Worm (Caenorhabditis elegans) whole organism, late embryonic: ENCODE results near the gene Y38H6C.23.

Experiments
- T23F11.4 ChIP-seq: fragments of 200-800 bp; sonication (Bioruptor generic); optimal IDR thresholded peaks from 2 replicates; lab custom pipeline; 2018; ENCODE audit warnings: mild to moderate bottlenecking, missing genetic modification characterization, missing compliant biosample characterization
- ceh-45 ChIP-seq: fragments of 200-800 bp; sonication (Bioruptor generic); IDR thresholded peaks from 2 replicates; pipeline ENCODE4 v1.3.6; 2022; ENCODE audit warnings: missing genetic modification reagents, missing genetic modification characterization, missing compliant biosample characterization
- dmd-4 ChIP-seq: sonication (generic microtip); optimal IDR thresholded peaks from 2 replicates; lab custom pipeline; 2016; ENCODE audit warnings: borderline replicate concordance, missing genetic modification characterization, missing compliant biosample characterization
- ets-4 ChIP-seq: sonication (generic microtip); optimal IDR thresholded peaks from 2 replicates; lab custom pipeline; 2016; ENCODE audit warnings: missing genetic modification characterization, missing compliant biosample characterization
- eyg-1 ChIP-seq: sonication (generic microtip); optimal IDR thresholded peaks from 2 replicates; lab custom pipeline; 2016; ENCODE audit warnings: missing genotype, missing genetic modification characterization, missing compliant biosample characterization
- fkh-10 ChIP-seq: fragments of 150-350 bp; optimal IDR thresholded peaks from 2 replicates; lab custom pipeline; 2014; ENCODE audit warnings: missing biosample characterization, missing genetic modification reagents, missing genetic modification characterization
- fkh-6 ChIP-seq: sonication (generic microtip); optimal IDR thresholded peaks from 2 replicates; lab custom pipeline; 2016; ENCODE audit warnings: missing genetic modification characterization, missing compliant biosample characterization
- hlh-30 ChIP-seq: sonication (generic microtip); optimal IDR thresholded peaks from 2 replicates; lab custom pipeline; 2017; ENCODE audit warnings: antibody characterized with exemption, missing genetic modification characterization, missing compliant biosample characterization; ENCODE audit not compliant: insufficient read depth
- nhr-11 ChIP-seq: fragments of 150-350 bp; optimal IDR thresholded peaks from 2 replicates; lab custom pipeline; 2014; ENCODE audit warnings: missing biosample characterization, missing genetic modification characterization
- npax-4 ChIP-seq: sonication (generic microtip); optimal IDR thresholded peaks from 2 replicates; lab custom pipeline; 2016; ENCODE audit warnings: missing genetic modification characterization, missing compliant biosample characterization
- odd-2 ChIP-seq: sonication (generic microtip); optimal IDR thresholded peaks from 2 replicates; lab custom pipeline; 2017; ENCODE audit warnings: antibody characterized with exemption, mild to moderate bottlenecking, missing genetic modification characterization, missing compliant biosample characterization
- pha-4 ChIP-seq: fragments of 150-350 bp; optimal IDR thresholded peaks from 2 replicates; lab custom pipeline; 2018; ENCODE audit warnings: missing biosample characterization, missing genetic modification reagents, missing genetic modification characterization
- sox-2 ChIP-seq: fragments of 200-800 bp; sonication (Bioruptor generic); IDR thresholded peaks from 2 replicates; pipeline ENCODE4 v1.3.6; 2022; ENCODE audit warnings: missing genetic modification reagents, missing genetic modification characterization, missing compliant biosample characterization
- ttx-3 ChIP-seq: sonication (generic microtip); optimal IDR thresholded peaks from 2 replicates; lab custom pipeline; 2016; ENCODE audit warnings: missing genetic modification reagents, missing genetic modification characterization, missing compliant biosample characterization

DNA sequence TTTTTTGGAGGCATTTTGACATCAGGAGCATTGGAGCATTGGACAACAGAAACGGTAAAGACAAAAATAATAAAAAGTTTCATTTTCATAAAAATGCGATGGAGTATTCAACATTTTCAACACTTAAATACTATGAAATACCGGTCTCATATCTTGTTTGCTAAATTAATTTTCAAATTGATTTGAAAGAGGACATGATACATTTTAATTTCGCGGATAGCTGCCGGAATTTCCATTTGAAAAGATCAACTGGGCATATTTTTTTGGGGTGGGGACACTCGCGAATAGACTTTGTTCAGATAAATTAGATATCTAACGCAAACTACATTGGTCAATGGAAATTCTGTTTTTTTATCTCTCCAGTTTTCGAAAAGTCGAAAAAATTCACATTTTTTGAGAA is 38.6 kb upstream of the Y38H6C.23 start, which contains the start of gene F26F2.10:
- TF ChIP-seq fkh-6 (tag; lab: Kevin White, UChicago) (no peak), pha-4 (tag; lab: Kevin White, UChicago) (no peak), fkh-10 (GFP tag; lab: Kevin White, UChicago) (no peak), ttx-3 (tag; lab: Kevin White, UChicago) (no peak), dmd-4 (tag; lab: Kevin White, UChicago) (no peak), ets-4 (tag; lab: Kevin White, UChicago) (no peak), hlh-30 (tag; lab: Kevin White, UChicago) (no peak), ceh-45 (GFP tag; lab: Robert Waterston, UW) (no peak), eyg-1 (tag; lab: Kevin White, UChicago) (no peak), odd-2 (tag; lab: Kevin White, UChicago) (no peak), sox-2 (no peak), T23F11.4 (GFP tag; lab: Kevin White, UChicago) (no peak), nhr-11 (tag; lab: Kevin White, UChicago) (no peak), npax-4 (tag; lab: Kevin White, UChicago) (no peak)
